Worm (Caenorhabditis elegans) whole organism, L1 larva: ENCODE data around the gene fbxb-21.

ENCODE experiments used
- C04F5.9 ChIP-seq: sonication (generic microtip); optimal IDR thresholded peaks from 2 replicates; lab custom pipeline; 2016; ENCODE audit warnings: missing genetic modification characterization, missing compliant biosample characterization
- dsc-1 ChIP-seq: sonication (generic microtip); optimal IDR thresholded peaks from 2 replicates; lab custom pipeline; 2016; ENCODE audit warnings: mild to moderate bottlenecking, missing genetic modification characterization, missing compliant biosample characterization
- elt-2 ChIP-seq: sonication (generic microtip); optimal IDR thresholded peaks from 2 replicates; lab custom pipeline; 2016; ENCODE audit warnings: missing genetic modification characterization, mild to moderate bottlenecking, inconsistent platforms, missing compliant biosample characterization, missing genetic modification reagents
- lin-15B ChIP-seq: fragments of 150-350 bp; sonication (generic microtip); optimal IDR thresholded peaks from 3 replicates; lab custom pipeline; 2014; ENCODE audit warnings: missing biosample characterization, missing genetic modification characterization
- nhr-28 ChIP-seq: fragments of 150-350 bp; optimal IDR thresholded peaks from 2 replicates; lab custom pipeline; 2014; ENCODE audit warnings: missing biosample characterization, missing genetic modification characterization
- nhr-47 ChIP-seq: sonication (generic microtip); optimal IDR thresholded peaks from 2 replicates; lab custom pipeline; 2016; ENCODE audit warnings: mild to moderate bottlenecking, missing genetic modification characterization, moderate library complexity, missing compliant biosample characterization
- nhr-77 ChIP-seq: fragments of 150-350 bp; optimal IDR thresholded peaks from 2 replicates; lab custom pipeline; 2014; ENCODE audit warnings: missing biosample characterization, missing genetic modification characterization
- snpc-4 ChIP-seq: fragments of 150-350 bp; optimal IDR thresholded peaks from 2 replicates; lab custom pipeline; 2014; ENCODE audit warnings: missing biosample characterization, missing genetic modification characterization
- ztf-4 ChIP-seq: fragments of 150-350 bp; optimal IDR thresholded peaks from 2 replicates; lab custom pipeline; 2014; ENCODE audit warnings: missing biosample characterization, missing genetic modification characterization

DNA sequence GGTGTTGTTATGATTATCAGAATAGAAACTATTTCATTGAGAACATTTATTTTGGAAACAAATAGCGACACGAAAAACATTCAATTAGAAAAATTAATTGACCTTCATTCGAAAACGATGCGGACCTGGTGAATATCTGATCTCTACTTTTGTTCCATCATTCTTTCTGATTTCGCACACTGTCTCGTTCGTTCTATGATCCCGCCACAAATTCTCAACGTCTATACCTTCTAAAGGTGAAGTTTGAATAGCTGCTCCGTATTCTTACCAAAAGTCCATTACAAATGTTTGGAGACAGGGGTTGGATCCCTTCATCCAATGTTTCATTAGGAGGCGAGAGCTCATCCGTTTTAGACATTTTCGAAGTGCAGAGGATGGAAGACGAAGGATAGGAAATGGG, 3.1 kb upstream of the fbxb-21 start, which contains the start of gene fbxb-16:
- TF ChIP-seq dsc-1 (tag; lab: Kevin White, UChicago) (no peak), nhr-47 (no peak), ztf-4 (tag; lab: Kevin White, UChicago) (no peak), C04F5.9 (tag; lab: Kevin White, UChicago) (no peak), lin-15B (tag; lab: Kevin White, UChicago) (no peak), nhr-77 (tag; lab: Kevin White, UChicago) (no peak), snpc-4 (tag; lab: Kevin White, UChicago) (no peak), elt-2 (no peak), nhr-28 (tag; lab: Kevin White, UChicago) (no peak)
